Fruit fly (Drosophila melanogaster) whole organism, embryonic: ENCODE data around the gene CG31778.

Source experiments
- B-H1 ChIP-seq: fragments of 200-800 bp; sonication (Bioruptor generic); IDR thresholded peaks from 3 replicates; pipeline ENCODE4 v1.3.6; 2022; ENCODE audit warnings: missing biosample characterization, missing genetic modification characterization
- Blimp-1 ChIP-seq: fragments of 200-800 bp; sonication (Bioruptor generic); optimal IDR thresholded peaks from 3 replicates; lab custom pipeline; 2018; ENCODE audit warnings: missing biosample characterization, missing genetic modification characterization, mild to moderate bottlenecking, moderate library complexity, missing genetic modification reagents
- CG10462 ChIP-seq: fragments of 200-800 bp; sonication (Bioruptor generic); optimal IDR thresholded peaks from 2 replicates; lab custom pipeline; 2016; ENCODE audit warnings: missing biosample characterization, missing genetic modification characterization
- CG10543 ChIP-seq: fragments of 200-800 bp; sonication (Bioruptor generic); optimal IDR thresholded peaks from 3 replicates; lab custom pipeline; 2017; ENCODE audit warnings: missing biosample characterization, mild to moderate bottlenecking, missing genetic modification characterization, moderate library complexity
- CG13894 ChIP-seq: fragments of 200-800 bp; sonication (Bioruptor generic); optimal IDR thresholded peaks from 3 replicates; lab custom pipeline; 2018; ENCODE audit warnings: missing biosample characterization, mild to moderate bottlenecking, missing genetic modification characterization, moderate library complexity
- CG17385 ChIP-seq: fragments of 200-800 bp; sonication (Bioruptor generic); optimal IDR thresholded peaks from 3 replicates; lab custom pipeline; 2018; ENCODE audit warnings: missing biosample characterization, mild to moderate bottlenecking, missing genetic modification characterization
- CG18476 ChIP-seq: fragments of 200-800 bp; sonication (Bioruptor generic); optimal IDR thresholded peaks from 2 replicates; lab custom pipeline; 2016; ENCODE audit warnings: missing biosample characterization, mild to moderate bottlenecking, missing genetic modification characterization
- CG18599 ChIP-seq: fragments of 200-800 bp; sonication (Bioruptor generic); optimal IDR thresholded peaks from 3 replicates; lab custom pipeline; 2017; ENCODE audit warnings: missing biosample characterization, missing genetic modification characterization, mild to moderate bottlenecking, moderate library complexity, missing genetic modification reagents
- CG2120 ChIP-seq: fragments of 200-800 bp; sonication (Bioruptor generic); optimal IDR thresholded peaks from 3 replicates; lab custom pipeline; 2016; ENCODE audit warnings: missing biosample characterization, missing genetic modification characterization
- CG2199 ChIP-seq: fragments of 200-800 bp; sonication (Bioruptor generic); IDR thresholded peaks from 3 replicates; pipeline ENCODE4 v1.3.6; 2022; ENCODE audit warnings: missing biosample characterization, missing genetic modification characterization
- CG33557 ChIP-seq: fragments of 200-800 bp; sonication (Bioruptor generic); optimal IDR thresholded peaks from 2 replicates; lab custom pipeline; 2019; ENCODE audit warnings: missing biosample characterization, mild to moderate bottlenecking, missing genetic modification characterization, moderate library complexity
- CG3847 ChIP-seq: fragments of 200-800 bp; sonication (Bioruptor generic); IDR thresholded peaks from 2 replicates; pipeline ENCODE4 v1.3.6; 2022; ENCODE audit warnings: missing biosample characterization, missing genetic modification characterization
- CG42726 ChIP-seq: fragments of 200-800 bp; sonication (Bioruptor generic); IDR thresholded peaks from 2 replicates; pipeline ENCODE4 v1.3.6; 2022; ENCODE audit warnings: missing biosample characterization, missing genetic modification characterization; ENCODE audit not compliant: partially characterized antibody
- CG4360 ChIP-seq: fragments of 200-800 bp; sonication (Bioruptor generic); IDR thresholded peaks from 2 replicates; pipeline ENCODE4 v1.3.6; 2022; ENCODE audit warnings: missing biosample characterization, missing genetic modification characterization
- CG4424 ChIP-seq: fragments of 200-800 bp; sonication (Bioruptor generic); optimal IDR thresholded peaks from 3 replicates; lab custom pipeline; 2016; ENCODE audit warnings: missing biosample characterization, missing genetic modification characterization
- CG4730 ChIP-seq: fragments of 200-800 bp; sonication (Bioruptor generic); IDR thresholded peaks from 2 replicates; pipeline ENCODE4 v1.3.6; 2022; ENCODE audit warnings: missing biosample characterization, missing genetic modification characterization
- CG9817 ChIP-seq: fragments of 200-800 bp; sonication (Bioruptor generic); optimal IDR thresholded peaks from 2 replicates; lab custom pipeline; 2018; ENCODE audit warnings: missing biosample characterization, mild to moderate bottlenecking, missing genetic modification characterization, moderate library complexity
- CG9932 ChIP-seq: fragments of 200-800 bp; sonication (Bioruptor generic); IDR thresholded peaks from 2 replicates; pipeline ENCODE4 v1.3.6; 2022; ENCODE audit warnings: missing biosample characterization, missing genetic modification characterization
- Camta ChIP-seq: fragments of 200-800 bp; sonication (Bioruptor generic); optimal IDR thresholded peaks from 2 replicates; lab custom pipeline; 2016; ENCODE audit warnings: missing biosample characterization, missing genetic modification characterization
- Dad ChIP-seq: fragments of 200-800 bp; sonication (Bioruptor generic); optimal IDR thresholded peaks from 3 replicates; lab custom pipeline; 2016; ENCODE audit warnings: missing biosample characterization, missing genetic modification characterization
- Dip3 ChIP-seq: fragments of 200-800 bp; sonication (Bioruptor generic); optimal IDR thresholded peaks from 3 replicates; lab custom pipeline; 2016; ENCODE audit warnings: missing biosample characterization, missing genetic modification characterization
- Doc2 ChIP-seq: fragments of 200-800 bp; sonication (Bioruptor generic); IDR thresholded peaks from 2 replicates; pipeline ENCODE4 v1.3.6; 2022; ENCODE audit warnings: missing biosample characterization, missing genetic modification characterization
- Drgx ChIP-seq: fragments of 200-800 bp; sonication (Bioruptor generic); IDR thresholded peaks from 2 replicates; pipeline ENCODE4 v1.3.6; 2022; ENCODE audit warnings: missing biosample characterization, missing genetic modification characterization
- ERR ChIP-seq: fragments of 200-800 bp; sonication (Bioruptor generic); optimal IDR thresholded peaks from 2 replicates; lab custom pipeline; 2016; ENCODE audit warnings: missing biosample characterization, missing genetic modification characterization
- Eip74EF ChIP-seq, 2 experiments: fragments of 200-800 bp in 1 of 2; fragments of >200 bp in 1 of 2; sonication (Bioruptor generic) in 1 of 2; optimal IDR thresholded peaks; 2 replicates each; lab custom pipeline; 2017 to 2019; ENCODE audit warnings: missing biosample characterization in 2 of 2, missing genetic modification characterization in 2 of 2, mild to moderate bottlenecking in 1 of 2, moderate library complexity in 1 of 2
- Fer1 ChIP-seq: fragments of 200-800 bp; sonication (Bioruptor generic); optimal IDR thresholded peaks from 2 replicates; lab custom pipeline; 2017; ENCODE audit warnings: missing biosample characterization, mild to moderate bottlenecking, missing genetic modification characterization
- Hr39 ChIP-seq: fragments of >200 bp; optimal IDR thresholded peaks from 2 replicates; lab custom pipeline; 2017
- NFAT ChIP-seq: fragments of 200-800 bp; sonication (Bioruptor generic); IDR thresholded peaks from 2 replicates; pipeline ENCODE4 v1.3.6; 2022; ENCODE audit warnings: missing biosample characterization, missing genetic modification characterization
- PHDP ChIP-seq: fragments of 200-800 bp; sonication (Bioruptor generic); optimal IDR thresholded peaks from 3 replicates; lab custom pipeline; 2018; ENCODE audit warnings: missing biosample characterization, mild to moderate bottlenecking, missing genetic modification characterization, moderate library complexity
- Ptx1 ChIP-seq: fragments of 200-800 bp; sonication (Bioruptor generic); IDR thresholded peaks from 2 replicates; pipeline ENCODE4 v1.3.6; 2022; ENCODE audit warnings: missing biosample characterization, missing genetic modification characterization
- Rfx ChIP-seq: fragments of 200-800 bp; sonication (Bioruptor generic); IDR thresholded peaks from 2 replicates; pipeline ENCODE4 v1.3.6; 2022; ENCODE audit warnings: missing biosample characterization, missing genetic modification characterization
- ap ChIP-seq: fragments of 200-800 bp; sonication (Bioruptor generic); IDR thresholded peaks from 2 replicates; pipeline ENCODE4 v1.3.6; 2022; ENCODE audit warnings: missing biosample characterization, missing genetic modification characterization
- bab2 ChIP-seq: fragments of 200-800 bp; sonication (Bioruptor generic); optimal IDR thresholded peaks from 2 replicates; lab custom pipeline; 2016; ENCODE audit warnings: missing biosample characterization, missing genetic modification characterization
- bbx ChIP-seq: fragments of 200-800 bp; sonication (Bioruptor generic); IDR thresholded peaks from 2 replicates; pipeline ENCODE4 v1.3.6; 2022; ENCODE audit warnings: missing biosample characterization, missing genetic modification characterization; ENCODE audit not compliant: partially characterized antibody
- dm ChIP-seq: fragments of 200-800 bp; sonication (Bioruptor generic); optimal IDR thresholded peaks from 3 replicates; lab custom pipeline; 2016; ENCODE audit warnings: missing biosample characterization, missing genetic modification characterization
- dmrt99B ChIP-seq: fragments of 200-800 bp; sonication (Bioruptor generic); optimal IDR thresholded peaks from 2 replicates; lab custom pipeline; 2018; ENCODE audit warnings: missing biosample characterization, mild to moderate bottlenecking, missing genetic modification characterization, moderate library complexity
- dysf ChIP-seq: fragments of 200-800 bp; sonication (Bioruptor generic); IDR thresholded peaks from 3 replicates; pipeline ENCODE4 v1.3.6; 2022; ENCODE audit warnings: missing biosample characterization, missing genetic modification characterization
- emc ChIP-seq: fragments of 200-800 bp; sonication (Bioruptor generic); optimal IDR thresholded peaks from 2 replicates; lab custom pipeline; 2016; ENCODE audit warnings: missing biosample characterization, missing genetic modification characterization
- fd64A ChIP-seq: fragments of 200-800 bp; sonication (Bioruptor generic); optimal IDR thresholded peaks from 3 replicates; lab custom pipeline; 2018; ENCODE audit warnings: missing biosample characterization, mild to moderate bottlenecking, missing genetic modification characterization
- grau ChIP-seq: fragments of 200-800 bp; optimal IDR thresholded peaks from 3 replicates; lab custom pipeline; 2019; ENCODE audit warnings: missing biosample characterization, mild to moderate bottlenecking, missing genetic modification characterization, moderate library complexity
- gt ChIP-seq: fragments of 200-800 bp; sonication (Bioruptor generic); IDR thresholded peaks from 2 replicates; pipeline ENCODE4 v1.3.6; 2022; ENCODE audit warnings: missing biosample characterization, missing genetic modification characterization
- jing ChIP-seq: fragments of 200-800 bp; sonication (Bioruptor generic); optimal IDR thresholded peaks from 2 replicates; lab custom pipeline; 2018; ENCODE audit warnings: missing biosample characterization, mild to moderate bottlenecking, missing genetic modification characterization
- lilli ChIP-seq: fragments of 200-800 bp; sonication (Bioruptor generic); optimal IDR thresholded peaks from 3 replicates; lab custom pipeline; 2016; ENCODE audit warnings: missing biosample characterization, missing genetic modification characterization
- lov ChIP-seq, 2 experiments: fragments of 200-800 bp in 1 of 2; fragments of >200 bp in 1 of 2; sonication (Bioruptor generic) in 1 of 2; IDR thresholded peaks in 1 of 2; optimal IDR thresholded peaks in 1 of 2; 2 replicates in 1 of 2; 3 replicates in 1 of 2; pipeline versions ENCODE4 v1.3.6 to Lab custom; 2017 to 2022; ENCODE audit warnings: missing biosample characterization in 1 of 2, missing genetic modification characterization in 1 of 2
- pb ChIP-seq: fragments of 200-800 bp; sonication (Bioruptor generic); optimal IDR thresholded peaks from 3 replicates; lab custom pipeline; 2016; ENCODE audit warnings: missing biosample characterization, missing genetic modification characterization
- peb ChIP-seq: fragments of 200-800 bp; sonication (Bioruptor generic); IDR thresholded peaks from 2 replicates; pipeline ENCODE4 v1.3.6; 2022; ENCODE audit warnings: missing biosample characterization, missing genetic modification characterization
- row ChIP-seq: fragments of 200-800 bp; sonication (Bioruptor generic); IDR thresholded peaks from 3 replicates; pipeline ENCODE4 v1.3.6; 2022; ENCODE audit warnings: missing biosample characterization, missing genetic modification characterization
- salm ChIP-seq: fragments of 200-800 bp; sonication (Bioruptor generic); optimal IDR thresholded peaks from 2 replicates; lab custom pipeline; 2018; ENCODE audit warnings: missing biosample characterization, mild to moderate bottlenecking, missing genetic modification characterization
- schlank ChIP-seq: fragments of 200-800 bp; sonication (Bioruptor generic); optimal IDR thresholded peaks from 2 replicates; lab custom pipeline; 2018; ENCODE audit warnings: missing biosample characterization, mild to moderate bottlenecking, missing genetic modification characterization
- sna ChIP-seq: fragments of 200-800 bp; sonication (Bioruptor generic); IDR thresholded peaks from 2 replicates; pipeline ENCODE4 v1.3.6; 2022; ENCODE audit warnings: missing biosample characterization, missing genetic modification characterization; ENCODE audit not compliant: partially characterized antibody
- tna ChIP-seq: fragments of 200-800 bp; sonication (Bioruptor generic); IDR thresholded peaks from 2 replicates; pipeline ENCODE4 v1.3.6; 2022; ENCODE audit warnings: missing biosample characterization, missing genetic modification characterization; ENCODE audit not compliant: partially characterized antibody

The CG31778 gene

DNA sequence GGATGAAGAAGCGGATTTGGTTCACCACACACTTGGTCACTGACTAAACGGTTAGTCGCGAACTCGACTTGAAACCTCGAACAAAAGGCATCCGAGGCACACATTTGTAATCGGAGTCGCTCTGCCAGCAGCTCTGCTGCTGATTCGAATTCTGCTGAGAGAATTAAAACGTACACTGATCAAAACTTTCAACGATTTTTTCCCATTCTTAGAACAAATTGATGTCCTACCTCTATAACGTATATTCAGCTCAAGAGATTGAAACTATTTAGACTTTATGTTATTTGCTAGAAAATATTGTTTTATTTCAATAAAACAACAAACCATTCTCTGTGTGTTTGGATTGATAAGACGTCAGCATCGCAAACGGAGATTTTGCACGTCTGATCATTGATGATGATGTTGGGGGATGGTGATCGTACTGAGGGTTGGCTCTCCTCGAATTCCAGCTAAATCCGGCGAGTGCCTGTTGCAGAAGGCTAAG, at the start of gene CG31778 (continued):
- no peak for TF ChIP-seq CG4424 (GFP tag; lab: Kevin White, UChicago)
- TF ChIP-seq jing (GFP tag; lab: Kevin White, UChicago): no peak
- TF ChIP-seq Hr39 (lab: Kevin White, UChicago): no peak
- no peak for TF ChIP-seq CG3847
- TF ChIP-seq Blimp-1 (GFP tag; lab: Kevin White, UChicago): no peak
- TF ChIP-seq CG9817 (tag; lab: Kevin White, UChicago): no peak
- TF ChIP-seq dm (GFP tag; lab: Kevin White, UChicago): no peak
- no peak for TF ChIP-seq grau (tag; lab: Kevin White, UChicago)
- no peak for TF ChIP-seq CG9932
- no peak for TF ChIP-seq schlank (tag; lab: Kevin White, UChicago)
- TF ChIP-seq Eip74EF (GFP tag; optimal IDR thresholded peaks at IDR 0.05; lab: Kevin White, UChicago): no peak
- no peak for TF ChIP-seq bab2
- no peak for TF ChIP-seq CG33557 (GFP tag; lab: Kevin White, UChicago)
- TF ChIP-seq dmrt99B (tag; lab: Kevin White, UChicago): no peak
- no peak for TF ChIP-seq gt
- TF ChIP-seq Rfx (GFP tag; lab: Robert Waterston, UW): peak; percentile 62
- peak; percentile 71 for TF ChIP-seq Drgx (GFP tag; lab: Robert Waterston, UW)
- TF ChIP-seq emc (GFP tag; lab: Kevin White, UChicago): no peak
- TF ChIP-seq Doc2 (GFP tag; lab: Robert Waterston, UW): no peak
- no peak for TF ChIP-seq fd64A (GFP tag; lab: Kevin White, UChicago)
- TF ChIP-seq CG10543 (GFP tag; lab: Kevin White, UChicago): peak; percentile 0
- no peak for TF ChIP-seq ap (GFP tag; lab: Robert Waterston, UW)
- peak; percentile 35; the same call in 1 of the 2 replicates for TF ChIP-seq Ptx1
- TF ChIP-seq tna (GFP tag; lab: Robert Waterston, UW): no peak
- TF ChIP-seq CG17385 (GFP tag; lab: Kevin White, UChicago): no peak
- no peak for TF ChIP-seq CG10462 (GFP tag; lab: Kevin White, UChicago)
- no peak for TF ChIP-seq Camta
- TF ChIP-seq peb (GFP tag; lab: Robert Waterston, UW): no peak
- TF ChIP-seq CG4360 (GFP tag; lab: Robert Waterston, UW): no peak
- TF ChIP-seq dysf: no peak; the same call in 2 of the 3 replicates
- TF ChIP-seq CG13894 (tag; lab: Kevin White, UChicago): no peak
- TF ChIP-seq Dip3: peak; percentile 9
- peak; percentile 22 for TF ChIP-seq Fer1 (GFP tag; lab: Kevin White, UChicago)
- no peak for TF ChIP-seq bbx (GFP tag; lab: Robert Waterston, UW)
- peak; percentile 10 for TF ChIP-seq lilli (GFP tag; lab: Kevin White, UChicago)
- no peak for TF ChIP-seq CG2199 (GFP tag; lab: Robert Waterston, UW)
- TF ChIP-seq CG42726 (GFP tag; lab: Robert Waterston, UW): no peak
- peak; percentile 25 for TF ChIP-seq PHDP
- TF ChIP-seq salm (tag; lab: Kevin White, UChicago): no peak
- TF ChIP-seq pb: no peak
- TF ChIP-seq CG18599: peak; percentile 60
- no peak for TF ChIP-seq Dad (GFP tag; lab: Kevin White, UChicago)
- no peak for TF ChIP-seq sna (GFP tag; lab: Robert Waterston, UW)
- TF ChIP-seq ERR (GFP tag; lab: Kevin White, UChicago): no peak
- peak; percentile 59 for TF ChIP-seq row
- TF ChIP-seq B-H1 (GFP tag; lab: Robert Waterston, UW): no peak
- TF ChIP-seq CG18476: no peak
- no peak for TF ChIP-seq CG4730 (GFP tag; lab: Robert Waterston, UW)
- no peak for TF ChIP-seq lov (optimal IDR thresholded peaks at IDR 0.05; lab: Kevin White, UChicago)
- no peak for TF ChIP-seq lov (GFP tag; IDR thresholded peaks at IDR 0.05; lab: Robert Waterston, UW)
- TF ChIP-seq NFAT (GFP tag; lab: Robert Waterston, UW): no peak
- TF ChIP-seq CG2120 (GFP tag; lab: Kevin White, UChicago): peak; percentile 56
